Worm (Caenorhabditis elegans) whole organism, L4 larva: Measurements from ENCODE around the gene plp-2.

Experiments
- ceh-82 ChIP-seq: sonication (generic microtip); optimal IDR thresholded peaks from 2 replicates; lab custom pipeline; 2017; ENCODE audit warnings: missing biosample characterization, missing genetic modification characterization
- egl-27 ChIP-seq: sonication (generic microtip); optimal IDR thresholded peaks from 3 replicates; lab custom pipeline; 2017; ENCODE audit warnings: missing biosample characterization, missing genetic modification reagents, missing genetic modification characterization
- fkh-10 ChIP-seq: fragments of 150-350 bp; optimal IDR thresholded peaks from 2 replicates; lab custom pipeline; 2014; ENCODE audit warnings: missing biosample characterization, missing genetic modification reagents, missing genetic modification characterization
- lir-3 ChIP-seq: sonication (generic microtip); optimal IDR thresholded peaks from 2 replicates; lab custom pipeline; 2016; ENCODE audit warnings: mild to moderate bottlenecking, missing genetic modification characterization, missing compliant biosample characterization
- madf-9 ChIP-seq: fragments of 200-800 bp; sonication (Bioruptor generic); conservative IDR thresholded peaks from 2 replicates; pipeline ENCODE4 v1.3.6; 2022; ENCODE audit warnings: missing genetic modification reagents, missing genetic modification characterization, missing compliant biosample characterization
- mep-1 ChIP-seq: fragments of 150-350 bp; sonication (generic microtip); optimal IDR thresholded peaks from 3 replicates; lab custom pipeline; 2014; ENCODE audit warnings: missing biosample characterization, missing genetic modification characterization
- nhr-10 ChIP-seq: fragments of 150-350 bp; optimal IDR thresholded peaks from 2 replicates; lab custom pipeline; 2014; ENCODE audit warnings: missing biosample characterization, missing genetic modification characterization
- nhr-6 ChIP-seq: fragments of 150-350 bp; optimal IDR thresholded peaks from 2 replicates; lab custom pipeline; 2014; ENCODE audit warnings: missing biosample characterization, missing genetic modification characterization
- nhr-77 ChIP-seq: fragments of 150-350 bp; optimal IDR thresholded peaks from 2 replicates; lab custom pipeline; 2014; ENCODE audit warnings: missing biosample characterization, missing genetic modification characterization
- unc-62 ChIP-seq, 3 experiments: fragments of 150-350 bp in 1 of 3; sonication (generic microtip); optimal IDR thresholded peaks in 2 of 3; peaks in 1 of 3; 1 replicate in 1 of 3; 2 replicates in 2 of 3; lab custom pipeline; 2014 to 2017; ENCODE audit warnings: missing biosample characterization in 3 of 3, missing genetic modification characterization in 3 of 3, missing genetic modification reagents in 3 of 3, missing genotype in 1 of 3
- zip-11 ChIP-seq: fragments of 200-800 bp; sonication (Bioruptor generic); IDR thresholded peaks from 2 replicates; pipeline ENCODE4 v1.3.6; 2022; ENCODE audit warnings: missing genetic modification characterization, missing compliant biosample characterization

- no peak for TF ChIP-seq unc-62 (GFP tag; optimal IDR thresholded peaks at IDR 0.05 in 1 of 2; lab: Kevin White, UChicago)
- TF ChIP-seq unc-62 (tag; optimal IDR thresholded peaks at IDR 0.05; lab: Kevin White, UChicago), result no peak
- no peak for TF ChIP-seq zip-11 (GFP tag; lab: Robert Waterston, UW)
- TF ChIP-seq mep-1, result no peak
- TF ChIP-seq lir-3 (tag; lab: Kevin White, UChicago), result no peak
- TF ChIP-seq madf-9 (GFP tag; lab: Robert Waterston, UW), result no peak
- no peak for TF ChIP-seq nhr-77 (tag; lab: Kevin White, UChicago)
- no peak for TF ChIP-seq nhr-6 (tag; lab: Kevin White, UChicago)
- TF ChIP-seq egl-27 (tag; lab: Kevin White, UChicago), result no peak
- TF ChIP-seq ceh-82, result no peak
- no peak for TF ChIP-seq fkh-10 (GFP tag; lab: Kevin White, UChicago)
- TF ChIP-seq nhr-10 (tag; lab: Kevin White, UChicago), result no peak
Measured at ce11 chrX:14973085-14973484, 9.5 kb downstream of the plp-2 start.
